Worm (Caenorhabditis elegans) whole organism, mixed stage, embryonic: ENCODE data around the gene abu-10.

ENCODE experiments used
- elt-3 ChIP-seq: fragments of 150-350 bp; optimal IDR thresholded peaks from 2 replicates; lab custom pipeline; 2014; ENCODE audit warnings: missing biosample characterization, missing genetic modification characterization
- nhr-237 ChIP-seq: fragments of 150-350 bp; optimal IDR thresholded peaks from 2 replicates; lab custom pipeline; 2014; ENCODE audit warnings: missing biosample characterization, missing genetic modification characterization
- nhr-28 ChIP-seq: fragments of 150-350 bp; optimal IDR thresholded peaks from 2 replicates; lab custom pipeline; 2014; ENCODE audit warnings: missing biosample characterization, missing genetic modification characterization
- unc-39 ChIP-seq: fragments of 150-350 bp; optimal IDR thresholded peaks from 2 replicates; lab custom pipeline; 2014; ENCODE audit warnings: missing biosample characterization, missing genetic modification characterization
- unc-62 ChIP-seq: fragments of 150-350 bp; optimal IDR thresholded peaks from 2 replicates; lab custom pipeline; 2014; ENCODE audit warnings: missing biosample characterization, missing genetic modification reagents, missing genetic modification characterization

ce11 chrX:3751370-3751769, 46.6 kb upstream of the abu-10 start:
- TF ChIP-seq unc-39 (no peak), elt-3 (tag; lab: Kevin White, UChicago) (no peak), nhr-237 (no peak), unc-62 (no peak), nhr-28 (no peak)
